Worm (Caenorhabditis elegans) whole organism, young adult: ENCODE data around the gene F22E5.17.

ENCODE experiments used
- B0019.2 ChIP-seq: fragments of 200-800 bp; sonication (Bioruptor generic); conservative IDR thresholded peaks from 2 replicates; pipeline ENCODE4 v1.3.6; 2022; ENCODE audit warnings: missing genetic modification reagents, missing genetic modification characterization, missing compliant biosample characterization
- B0261.1 ChIP-seq: sonication (generic microtip); optimal IDR thresholded peaks from 2 replicates; lab custom pipeline; 2016; ENCODE audit warnings: mild to moderate bottlenecking, missing genetic modification characterization, moderate library complexity, missing compliant biosample characterization
- C06A6.2 ChIP-seq: fragments of 200-800 bp; sonication (Bioruptor generic); conservative IDR thresholded peaks from 2 replicates; pipeline ENCODE4 v1.3.6; 2022; ENCODE audit warnings: missing genetic modification characterization, missing compliant biosample characterization
- F22D6.2 ChIP-seq: sonication (generic microtip); optimal IDR thresholded peaks from 2 replicates; lab custom pipeline; 2016; ENCODE audit warnings: mild to moderate bottlenecking, missing genetic modification characterization, missing compliant biosample characterization
- F39B2.1 ChIP-seq: fragments of 200-800 bp; sonication (Bioruptor generic); IDR thresholded peaks from 2 replicates; pipeline ENCODE4 v1.3.6; 2022; ENCODE audit warnings: missing genetic modification reagents, missing genetic modification characterization, missing compliant biosample characterization
- F57C9.4 ChIP-seq: sonication (generic microtip); optimal IDR thresholded peaks from 2 replicates; lab custom pipeline; 2017; ENCODE audit warnings: mild to moderate bottlenecking, missing genetic modification characterization, missing compliant biosample characterization
- Y53F4B.3 ChIP-seq: fragments of 200-800 bp; sonication (Bioruptor generic); IDR thresholded peaks from 2 replicates; pipeline ENCODE4 v1.3.6; 2022; ENCODE audit warnings: missing genetic modification reagents, missing genetic modification characterization, missing compliant biosample characterization
- Y67H2A.10 ChIP-seq: fragments of 200-800 bp; sonication (Bioruptor generic); conservative IDR thresholded peaks from 2 replicates; pipeline ENCODE4 v1.3.6; 2022; ENCODE audit warnings: missing genetic modification reagents, missing genetic modification characterization, missing compliant biosample characterization
- Y79H2A.3 ChIP-seq: fragments of 200-800 bp; sonication (Bioruptor generic); conservative IDR thresholded peaks from 2 replicates; pipeline ENCODE4 v1.3.6; 2022; ENCODE audit warnings: missing genetic modification reagents, missing genetic modification characterization, missing compliant biosample characterization
- aptf-3 ChIP-seq: fragments of 200-800 bp; sonication (Bioruptor generic); IDR thresholded peaks from 2 replicates; pipeline ENCODE4 v1.3.6; 2022; ENCODE audit warnings: missing genetic modification characterization, missing compliant biosample characterization
- athp-1 ChIP-seq: sonication (generic microtip); optimal IDR thresholded peaks from 2 replicates; lab custom pipeline; 2017; ENCODE audit warnings: mild to moderate bottlenecking, missing genetic modification characterization, missing compliant biosample characterization
- attf-5 ChIP-seq: fragments of 200-800 bp; sonication (Bioruptor generic); optimal IDR thresholded peaks from 2 replicates; lab custom pipeline; 2018; ENCODE audit warnings: mild to moderate bottlenecking, missing genetic modification characterization, missing compliant biosample characterization
- attf-6 ChIP-seq: fragments of 200-800 bp; sonication (Bioruptor generic); IDR thresholded peaks from 2 replicates; pipeline ENCODE4 v1.3.6; 2022; ENCODE audit warnings: missing genetic modification reagents, missing genetic modification characterization, missing compliant biosample characterization
- ccch-3 ChIP-seq: fragments of 200-800 bp; sonication (Bioruptor generic); optimal IDR thresholded peaks from 2 replicates; lab custom pipeline; 2018; ENCODE audit warnings: mild to moderate bottlenecking, missing genetic modification characterization, missing compliant biosample characterization
- cebp-2 ChIP-seq: fragments of 200-800 bp; sonication (Bioruptor generic); IDR thresholded peaks from 2 replicates; pipeline ENCODE4 v1.3.6; 2022; ENCODE audit warnings: missing genetic modification characterization, missing compliant biosample characterization
- ceh-100 ChIP-seq: fragments of 200-800 bp; sonication (Bioruptor generic); IDR thresholded peaks from 2 replicates; pipeline ENCODE4 v1.3.6; 2022; ENCODE audit warnings: missing genetic modification reagents, missing genetic modification characterization, missing compliant biosample characterization
- ceh-40 ChIP-seq: fragments of 200-800 bp; sonication (Bioruptor generic); IDR thresholded peaks from 2 replicates; pipeline ENCODE4 v1.3.6; 2022; ENCODE audit warnings: missing genetic modification characterization, missing compliant biosample characterization
- ceh-58 ChIP-seq: fragments of 200-800 bp; sonication (Bioruptor generic); IDR thresholded peaks from 2 replicates; pipeline ENCODE4 v1.3.6; 2022; ENCODE audit warnings: missing genetic modification characterization, missing compliant biosample characterization
- ceh-91 ChIP-seq: fragments of 200-800 bp; sonication (Bioruptor generic); IDR thresholded peaks from 2 replicates; pipeline ENCODE4 v1.3.6; 2022; ENCODE audit warnings: missing genetic modification reagents, missing genetic modification characterization, missing compliant biosample characterization
- die-1 ChIP-seq: sonication (generic microtip); optimal IDR thresholded peaks from 2 replicates; lab custom pipeline; 2016; ENCODE audit warnings: missing genotype, mild to moderate bottlenecking, missing genetic modification characterization, missing compliant biosample characterization
- dpff-1 ChIP-seq: sonication (generic microtip); optimal IDR thresholded peaks from 2 replicates; lab custom pipeline; 2017; ENCODE audit warnings: mild to moderate bottlenecking, missing genetic modification characterization, missing compliant biosample characterization
- dpl-1 ChIP-seq: fragments of 150-350 bp; optimal IDR thresholded peaks from 2 replicates; lab custom pipeline; 2014; ENCODE audit warnings: missing biosample characterization, missing genetic modification reagents, missing genetic modification characterization
- efl-1 ChIP-seq: fragments of 150-350 bp; optimal IDR thresholded peaks from 2 replicates; lab custom pipeline; 2014; ENCODE audit warnings: missing biosample characterization, missing genetic modification reagents, missing genetic modification characterization
- fkh-3 ChIP-seq: sonication (generic microtip); optimal IDR thresholded peaks from 2 replicates; lab custom pipeline; 2016; ENCODE audit warnings: mild to moderate bottlenecking, missing genetic modification characterization, missing compliant biosample characterization
- gei-17 ChIP-seq: fragments of 200-800 bp; sonication (Bioruptor generic); optimal IDR thresholded peaks from 2 replicates; lab custom pipeline; 2018; ENCODE audit warnings: mild to moderate bottlenecking, missing genetic modification characterization, missing compliant biosample characterization
- lin-26 ChIP-seq: fragments of 200-800 bp; sonication (Bioruptor generic); IDR thresholded peaks from 2 replicates; pipeline ENCODE4 v1.3.6; 2022; ENCODE audit warnings: missing genetic modification reagents, missing genetic modification characterization, missing compliant biosample characterization
- lin-54 ChIP-seq: fragments of 200-800 bp; sonication (Bioruptor generic); optimal IDR thresholded peaks from 2 replicates; lab custom pipeline; 2018; ENCODE audit warnings: mild to moderate bottlenecking, missing genetic modification characterization, missing compliant biosample characterization
- lir-1 ChIP-seq: fragments of 200-800 bp; sonication (Bioruptor generic); conservative IDR thresholded peaks from 2 replicates; pipeline ENCODE4 v1.3.6; 2022; ENCODE audit warnings: missing genetic modification reagents, missing genetic modification characterization, missing compliant biosample characterization
- madf-3 ChIP-seq: fragments of 200-800 bp; sonication (Bioruptor generic); IDR thresholded peaks from 2 replicates; pipeline ENCODE4 v1.3.6; 2022; ENCODE audit warnings: missing genetic modification reagents, missing genetic modification characterization, missing compliant biosample characterization
- mcd-1 ChIP-seq: fragments of 200-800 bp; sonication (Bioruptor generic); IDR thresholded peaks from 2 replicates; pipeline ENCODE4 v1.3.6; 2022; ENCODE audit warnings: missing genetic modification reagents, missing genetic modification characterization, missing compliant biosample characterization
- nhr-120 ChIP-seq: fragments of 200-800 bp; sonication (Bioruptor generic); IDR thresholded peaks from 2 replicates; pipeline ENCODE4 v1.3.6; 2022; ENCODE audit warnings: missing genetic modification characterization, missing compliant biosample characterization
- nhr-90 ChIP-seq: sonication (generic microtip); optimal IDR thresholded peaks from 2 replicates; lab custom pipeline; 2016; ENCODE audit warnings: missing genotype, mild to moderate bottlenecking, missing genetic modification characterization, missing compliant biosample characterization
- pha-4 ChIP-seq: fragments of 150-350 bp; sonication (generic microtip); optimal IDR thresholded peaks from 2 replicates; lab custom pipeline; 2014; ENCODE audit warnings: missing biosample characterization, missing genetic modification reagents, missing genetic modification characterization
- rcor-1 ChIP-seq: fragments of 200-800 bp; sonication (Bioruptor generic); IDR thresholded peaks from 2 replicates; pipeline ENCODE4 v1.3.6; 2022; ENCODE audit warnings: missing genetic modification reagents, missing genetic modification characterization, missing compliant biosample characterization
- sea-2 ChIP-seq: fragments of 200-800 bp; sonication (Bioruptor generic); IDR thresholded peaks from 2 replicates; pipeline ENCODE4 v1.3.6; 2022; ENCODE audit warnings: missing genetic modification characterization, missing compliant biosample characterization
- sptf-2 ChIP-seq: fragments of 200-800 bp; sonication (Bioruptor generic); optimal IDR thresholded peaks from 2 replicates; lab custom pipeline; 2018; ENCODE audit warnings: mild to moderate bottlenecking, missing genetic modification characterization, missing compliant biosample characterization
- tbp1 ChIP-seq: fragments of 200-800 bp; sonication (Bioruptor generic); optimal IDR thresholded peaks from 2 replicates; lab custom pipeline; 2018; ENCODE audit warnings: mild to moderate bottlenecking, missing genetic modification characterization, missing compliant biosample characterization
- tbx-9 ChIP-seq: sonication (generic microtip); optimal IDR thresholded peaks from 2 replicates; lab custom pipeline; 2016; ENCODE audit warnings: borderline replicate concordance, missing genetic modification characterization, inconsistent platforms, missing compliant biosample characterization
- tlf-1 ChIP-seq: fragments of 200-800 bp; sonication (Bioruptor generic); optimal IDR thresholded peaks from 2 replicates; lab custom pipeline; 2018; ENCODE audit warnings: mild to moderate bottlenecking, missing genetic modification characterization, missing compliant biosample characterization
- xnd-1 ChIP-seq: sonication (generic microtip); optimal IDR thresholded peaks from 2 replicates; lab custom pipeline; 2016; ENCODE audit warnings: missing genotype, missing genetic modification reagents, missing genetic modification characterization, missing compliant biosample characterization
- zfh-2 ChIP-seq: fragments of 200-800 bp; sonication (Bioruptor generic); conservative IDR thresholded peaks from 2 replicates; pipeline ENCODE4 v1.3.6; 2022; ENCODE audit warnings: missing genetic modification reagents, missing genetic modification characterization, missing compliant biosample characterization

F22E5.17 gene

ce11 chrII:2629270-2629669 lies 48.6 kb upstream of the F22E5.17 start, which contains the start of gene sri-37:
TSS of gene sri-37 (plus strand) at chrII:2629570.
- TF ChIP-seq C06A6.2 (GFP tag; lab: Robert Waterston, UW) (no peak), efl-1 (no peak), nhr-120 (GFP tag; lab: Robert Waterston, UW) (no peak), dpff-1 (no peak), zfh-2 (GFP tag; lab: Robert Waterston, UW) (no peak), cebp-2 (no peak), pha-4 (tag; lab: Kevin White, UChicago) (no peak), rcor-1 (GFP tag; lab: Robert Waterston, UW) (no peak), B0261.1 (no peak), F22D6.2 (tag; lab: Kevin White, UChicago) (no peak), gei-17 (no peak), ceh-100 (GFP tag; lab: Robert Waterston, UW) (no peak), ccch-3 (no peak), tbp1 (GFP tag; lab: Kevin White, UChicago) (no peak), lir-1 (GFP tag; lab: Robert Waterston, UW) (no peak), madf-3 (no peak)

- TF ChIP-seq attf-5 (GFP tag; lab: Kevin White, UChicago) (no peak), tbx-9 (no peak)
Observed at ce11 chrII:2631169-2631568, 46.7 kb upstream of the F22E5.17 start, which contains the start of gene D2062.1. TSS of gene D2062.1 (plus strand) at chrII:2631469.

ce11 chrII:2637359-2637758 lies 40.5 kb upstream of the F22E5.17 start, which contains the start of gene F22E5.21:
TSS of gene F22E5.21 (minus strand) at chrII:2637459.
- TF ChIP-seq ceh-40 = no peak
- no peak for TF ChIP-seq B0019.2 (GFP tag; lab: Robert Waterston, UW)
- no peak for TF ChIP-seq sea-2 (GFP tag; lab: Robert Waterston, UW)
- TF ChIP-seq fkh-3 (tag; lab: Kevin White, UChicago) = no peak
- no peak for TF ChIP-seq B0261.1
- TF ChIP-seq Y53F4B.3 (GFP tag; lab: Robert Waterston, UW) = no peak
- no peak for TF ChIP-seq zfh-2 (GFP tag; lab: Robert Waterston, UW)

- TF ChIP-seq ccch-3 (no peak), dpl-1 (GFP tag; lab: Kevin White, UChicago) (peak; percentile 54), cebp-2 (no peak), die-1 (tag; lab: Kevin White, UChicago) (no peak), dpff-1 (no peak), aptf-3 (GFP tag; lab: Robert Waterston, UW) (no peak), F39B2.1 (GFP tag; lab: Robert Waterston, UW) (no peak), attf-5 (GFP tag; lab: Kevin White, UChicago) (no peak), ceh-58 (GFP tag; lab: Robert Waterston, UW) (no peak), attf-6 (GFP tag; lab: Robert Waterston, UW) (no peak), Y79H2A.3 (GFP tag; lab: Robert Waterston, UW) (no peak), efl-1 (peak; percentile 30), lin-26 (GFP tag; lab: Robert Waterston, UW) (no peak), lin-54 (GFP tag; lab: Kevin White, UChicago) (peak; percentile 50), mcd-1 (GFP tag; lab: Robert Waterston, UW) (peak; percentile 85), nhr-90 (tag; lab: Kevin White, UChicago) (no peak), xnd-1 (tag; lab: Kevin White, UChicago) (no peak), F22D6.2 (tag; lab: Kevin White, UChicago) (no peak), tlf-1 (no peak), sptf-2 (GFP tag; lab: Kevin White, UChicago) (no peak), F57C9.4 (no peak), athp-1 (no peak), ceh-91 (GFP tag; lab: Robert Waterston, UW) (no peak), ceh-100 (GFP tag; lab: Robert Waterston, UW) (no peak), Y67H2A.10 (GFP tag; lab: Robert Waterston, UW) (no peak)
Observed at ce11 chrII:2638062-2638461, 39.8 kb upstream of the F22E5.17 start, which contains the start of gene F22E5.9. TSS of gene F22E5.9 (plus strand) at chrII:2638388.
